Worm (Caenorhabditis elegans) whole organism, L4/young adult: ENCODE measurements around the gene chil-10.

Experiments
- W03F9.2 ChIP-seq: fragments of 150-350 bp; optimal IDR thresholded peaks from 2 replicates; lab custom pipeline; 2014; ENCODE audit warnings: missing biosample characterization, missing genetic modification characterization
- him-1 ChIP-seq: sonication (generic microtip); optimal IDR thresholded peaks from 2 replicates; lab custom pipeline; 2016; ENCODE audit warnings: missing genotype, missing genetic modification reagents, missing genetic modification characterization, missing compliant biosample characterization

DNA sequence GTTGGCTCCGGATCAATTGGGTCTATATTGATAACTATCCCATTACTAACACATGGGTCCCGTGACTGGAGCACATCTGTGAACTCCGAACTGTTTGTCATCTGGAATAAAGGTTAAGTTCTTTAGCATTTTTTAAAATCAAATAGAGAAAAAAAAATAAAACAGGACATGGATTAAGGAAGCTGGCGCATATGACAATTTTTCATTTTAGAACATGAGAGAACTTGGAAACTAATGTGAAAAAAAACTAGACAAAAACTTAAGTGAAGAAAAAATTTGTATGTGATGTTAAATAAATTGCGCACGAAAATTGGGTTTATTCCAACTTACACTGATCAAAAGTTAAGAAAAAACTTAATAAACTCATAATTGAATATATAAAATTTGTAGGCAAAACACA lies 8.9 kb upstream of the chil-10 start, which contains the start of gene sms-2:
- TF ChIP-seq W03F9.2 (tag; lab: Kevin White, UChicago) (no peak), him-1 (tag; lab: Kevin White, UChicago) (no peak)
